Fruit fly (Drosophila melanogaster): ENCODE results near the gene CG13063.

DNA sequence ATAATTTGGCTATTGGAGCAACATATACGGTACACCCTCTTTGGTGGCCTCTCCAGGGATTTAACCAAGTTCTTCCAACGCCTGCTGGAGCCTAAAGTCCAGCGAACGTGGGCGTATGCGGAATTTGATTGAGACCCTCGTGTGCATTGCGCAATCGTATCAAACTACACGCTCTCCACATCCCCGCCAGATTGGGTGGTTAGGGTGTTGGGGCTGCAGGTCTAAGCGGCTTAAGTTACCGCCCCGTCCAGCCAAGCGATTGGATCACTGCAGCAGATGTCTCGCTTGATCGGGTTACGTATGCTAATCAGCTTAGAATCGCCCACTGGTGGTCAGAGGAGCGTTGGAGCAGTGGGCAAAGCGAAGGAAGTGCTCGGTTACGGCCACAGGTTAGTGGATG lies 24.3 kb downstream of the CG13063 start, which contains the start of gene CG33060:
- TF ChIP-seq gl (tag; optimal IDR thresholded peaks at IDR 0.05): no peak
- TF ChIP-seq Ets98B (GFP tag; IDR thresholded peaks at IDR 0.05): no peak
- no peak for TF ChIP-seq Snoo (tag; optimal IDR thresholded peaks at IDR 0.05)
- no peak for TF ChIP-seq Pif1B (GFP tag; optimal IDR thresholded peaks at IDR 0.05)
- no peak for TF ChIP-seq CG4496 (GFP tag; IDR thresholded peaks at IDR 0.05)
- no peak for TF ChIP-seq D1 (tag; optimal IDR thresholded peaks at IDR 0.05)
